Worm (Caenorhabditis elegans) whole organism, early embryonic: Measurements from ENCODE around the gene F44G3.7.

ENCODE experiments used
- ama-1 ChIP-seq: fragments of 150-350 bp; optimal IDR thresholded peaks from 2 replicates; lab custom pipeline; 2014
- ceh-13 ChIP-seq: fragments of 200-800 bp; sonication (Bioruptor generic); optimal IDR thresholded peaks from 2 replicates; lab custom pipeline; 2018; ENCODE audit warnings: mild to moderate bottlenecking, missing genetic modification characterization, missing compliant biosample characterization
- ceh-36 ChIP-seq: sonication (generic microtip); optimal IDR thresholded peaks from 2 replicates; lab custom pipeline; 2016; ENCODE audit warnings: missing genetic modification characterization, inconsistent platforms, missing compliant biosample characterization
- ets-7 ChIP-seq: sonication (generic microtip); optimal IDR thresholded peaks from 2 replicates; lab custom pipeline; 2016; ENCODE audit warnings: missing genotype, missing genetic modification characterization, missing compliant biosample characterization
- flt-1 ChIP-seq: fragments of 200-800 bp; sonication (Bioruptor generic); IDR thresholded peaks from 2 replicates; pipeline ENCODE4 v1.3.6; 2022; ENCODE audit warnings: missing genetic modification characterization, missing compliant biosample characterization
- scrt-1 ChIP-seq: fragments of 200-800 bp; sonication (Bioruptor generic); IDR thresholded peaks from 2 replicates; pipeline ENCODE4 v1.3.6; 2022; ENCODE audit warnings: missing genetic modification characterization, missing compliant biosample characterization
- sea-1 ChIP-seq: fragments of 200-800 bp; sonication (Bioruptor generic); conservative IDR thresholded peaks from 2 replicates; pipeline ENCODE4 v1.3.6; 2022; ENCODE audit warnings: missing genetic modification characterization, missing compliant biosample characterization
- tbx-37 ChIP-seq: fragments of 200-800 bp; sonication (Bioruptor generic); conservative IDR thresholded peaks from 2 replicates; pipeline ENCODE4 v1.3.6; 2022; ENCODE audit warnings: missing genetic modification reagents, missing genetic modification characterization, missing compliant biosample characterization
- tra-4 ChIP-seq: sonication (generic microtip); optimal IDR thresholded peaks from 2 replicates; lab custom pipeline; 2017; ENCODE audit warnings: missing genetic modification characterization, missing compliant biosample characterization

ce11 chrV:16148805-16149204 is 11.9 kb upstream of the F44G3.7 start, which contains the start of gene F10A3.4:
- TF ChIP-seq ceh-13 (GFP tag; lab: Kevin White, UChicago) (no peak), ama-1 (no peak), tbx-37 (GFP tag; lab: Robert Waterston, UW) (no peak), tra-4 (tag; lab: Kevin White, UChicago) (no peak), sea-1 (GFP tag; lab: Robert Waterston, UW) (no peak), ets-7 (tag; lab: Kevin White, UChicago) (no peak), ceh-36 (tag; lab: Kevin White, UChicago) (no peak), flt-1 (no peak), scrt-1 (GFP tag; lab: Robert Waterston, UW) (no peak)
